Worm (Caenorhabditis elegans): ENCODE results near the gene znfx-1.

Gene znfx-1

DNA sequence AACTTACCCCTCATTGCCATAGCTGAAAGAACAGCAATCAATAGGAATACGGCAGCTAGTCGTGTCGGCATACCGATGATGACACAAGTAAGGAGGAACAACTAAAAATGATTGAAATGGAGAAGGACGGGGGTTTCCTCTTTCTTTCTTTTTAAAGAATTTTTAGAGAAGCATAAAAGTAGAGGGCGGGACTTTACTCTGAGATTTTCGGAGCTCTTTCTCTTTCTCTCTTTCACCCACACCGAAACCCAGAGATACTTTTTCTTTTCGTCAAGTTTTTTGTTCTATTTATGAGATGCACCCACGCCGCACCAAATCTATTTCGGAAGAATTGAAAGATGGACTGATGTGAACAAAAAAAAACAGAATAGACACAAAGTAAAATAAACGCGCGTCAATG lies 33.2 kb downstream of the znfx-1 start, which contains the start of gene T26C5.5:
T26C5.5 (minus strand) TSS at position 101 of the 400 bp plus-strand sequence.
- no peak for TF ChIP-seq lin-39 (tag; optimal IDR thresholded peaks at IDR 0.05)
- TF ChIP-seq sma-9 (GFP tag; optimal IDR thresholded peaks at IDR 0.05) = no peak
- TF ChIP-seq sma-9 (tag; optimal IDR thresholded peaks at IDR 0.05) = no peak

DNA sequence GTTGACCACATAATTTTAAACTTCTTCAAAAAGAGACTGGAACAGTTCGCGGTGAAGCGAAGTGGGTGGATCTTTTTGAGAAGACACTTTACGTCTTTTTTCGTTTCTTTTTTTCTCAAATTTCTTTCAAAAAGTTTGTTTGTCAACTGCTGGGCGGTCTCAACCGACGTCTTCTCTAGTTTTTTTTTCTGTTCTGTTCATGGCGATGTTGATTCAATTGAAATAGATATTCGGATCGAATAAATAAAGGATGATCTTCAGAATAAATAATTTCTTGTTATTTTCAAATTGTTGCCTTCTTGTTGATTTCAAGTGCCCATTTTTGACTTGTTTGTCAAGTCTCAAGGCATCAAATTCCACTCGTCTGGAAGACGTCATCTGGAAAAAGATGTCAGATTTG lies 37.0 kb downstream of the znfx-1 start, which contains the start of gene T26C5.4:
T26C5.4 (minus strand) TSS at position 101 of the 400 bp plus-strand sequence.
- TF ChIP-seq elt-1 (tag; optimal IDR thresholded peaks at IDR 0.05) (no peak), ceh-16 (tag; optimal IDR thresholded peaks at IDR 0.05) (no peak), mab-5 (tag; optimal IDR thresholded peaks at IDR 0.05) (no peak), sma-9 (GFP tag; optimal IDR thresholded peaks at IDR 0.05) (no peak), sma-9 (tag; optimal IDR thresholded peaks at IDR 0.05) (no peak)

DNA sequence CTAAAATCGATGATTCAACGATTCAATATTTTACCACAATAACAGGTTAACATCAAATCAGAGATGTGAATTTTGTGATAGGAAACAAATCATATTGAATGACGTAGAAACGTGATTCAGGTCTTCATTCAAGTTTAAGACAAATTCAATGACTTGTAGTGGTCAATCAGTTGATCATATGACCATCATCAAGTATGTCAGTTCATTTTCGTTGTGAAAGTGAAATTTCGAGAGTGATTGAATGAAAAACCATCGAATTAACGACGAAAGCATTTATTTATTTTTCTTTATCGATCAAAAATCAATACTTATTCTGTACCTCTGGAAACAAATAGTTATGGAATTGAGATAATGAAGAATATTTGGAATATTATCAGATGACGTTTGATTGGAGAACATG lies 38.1 kb downstream of the znfx-1 start:
- no peak for TF ChIP-seq sma-9 (GFP tag; optimal IDR thresholded peaks at IDR 0.05)
- no peak for TF ChIP-seq sma-9 (tag; optimal IDR thresholded peaks at IDR 0.05)
- TF ChIP-seq sem-4 (tag; optimal IDR thresholded peaks at IDR 0.05) = no peak
- TF ChIP-seq elt-1 (tag; optimal IDR thresholded peaks at IDR 0.05) = no peak
- TF ChIP-seq unc-62 (GFP tag; optimal IDR thresholded peaks at IDR 0.05) = no peak
- TF ChIP-seq mdl-1 (tag; optimal IDR thresholded peaks at IDR 0.05) = no peak
- peak; percentile 86 for TF ChIP-seq blmp-1 (tag; optimal IDR thresholded peaks at IDR 0.05; ENCODE audit: insufficient read depth)
- peak; percentile 65 for TF ChIP-seq nhr-25 (tag; optimal IDR thresholded peaks at IDR 0.05)
- no peak for TF ChIP-seq unc-55 (GFP tag; optimal IDR thresholded peaks at IDR 0.05)
- TF ChIP-seq mab-5 (tag; optimal IDR thresholded peaks at IDR 0.05) = no peak
- no peak for TF ChIP-seq ZK546.5 (tag; optimal IDR thresholded peaks at IDR 0.05)
- TF ChIP-seq snpc-4 (tag; optimal IDR thresholded peaks at IDR 0.05) = no peak
- no peak for TF ChIP-seq elt-3 (tag; optimal IDR thresholded peaks at IDR 0.05)
- no peak for TF ChIP-seq F13H6.1 (tag; optimal IDR thresholded peaks at IDR 0.05)
- no peak for TF ChIP-seq ztf-1 (GFP tag; conservative IDR thresholded peaks at IDR 0.05)

DNA sequence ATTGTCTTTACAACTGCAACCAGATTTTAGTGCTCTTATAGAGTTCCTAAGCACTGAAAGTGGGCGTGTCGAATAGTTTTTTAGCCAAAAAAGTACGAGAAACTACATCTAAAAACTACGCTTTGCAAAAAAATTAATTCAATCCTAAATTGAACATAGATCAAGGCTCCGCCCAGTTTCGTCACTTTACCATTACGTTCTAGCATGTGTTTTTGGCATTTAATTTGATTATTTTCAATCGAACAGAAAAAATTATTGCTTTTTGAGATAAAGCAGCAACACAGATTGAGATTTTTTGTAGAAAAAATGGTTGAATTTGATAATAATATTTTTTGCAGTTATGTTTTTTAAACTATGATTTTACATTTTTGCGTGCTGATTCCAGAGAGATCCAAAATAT lies 40.7 kb downstream of the znfx-1 start, which contains the start of gene nlp-82:
nlp-82 (minus strand) TSS at position 101 of the 400 bp plus-strand sequence.
- TF ChIP-seq unc-62 (GFP tag; optimal IDR thresholded peaks at IDR 0.05) (no peak), nhr-10 (tag; optimal IDR thresholded peaks at IDR 0.05) (no peak), skn-1 (tag; optimal IDR thresholded peaks at IDR 0.05) (no peak), snpc-4 (tag; optimal IDR thresholded peaks at IDR 0.05) (no peak), lsy-2 (tag; optimal IDR thresholded peaks at IDR 0.05) (no peak), zag-1 (tag; optimal IDR thresholded peaks at IDR 0.05) (no peak), alr-1 (tag; optimal IDR thresholded peaks at IDR 0.05) (no peak), sem-4 (tag; optimal IDR thresholded peaks at IDR 0.05) (no peak), lin-13 (GFP tag; optimal IDR thresholded peaks at IDR 0.05) (no peak), nhr-77 (tag; optimal IDR thresholded peaks at IDR 0.05) (no peak), nhr-12 (tag; optimal IDR thresholded peaks at IDR 0.05) (no peak), sma-3 (GFP tag; optimal IDR thresholded peaks at IDR 0.05) (no peak), nhr-129 (tag; optimal IDR thresholded peaks at IDR 0.05) (no peak), nhr-237 (tag; optimal IDR thresholded peaks at IDR 0.05) (no peak), F13H6.1 (tag; optimal IDR thresholded peaks at IDR 0.05) (no peak)

ce11 chrII:9258034-9258556 lies 44.6 kb downstream of the znfx-1 start:
- TF ChIP-seq ztf-11 (tag; optimal IDR thresholded peaks at IDR 0.05) (no peak), nhr-77 (tag; optimal IDR thresholded peaks at IDR 0.05) (no peak), R02D3.7 (tag; optimal IDR thresholded peaks at IDR 0.05) (no peak), sem-4 (tag; optimal IDR thresholded peaks at IDR 0.05) (no peak)

- TF ChIP-seq ceh-82 (tag; optimal IDR thresholded peaks at IDR 0.05) (no peak), nhr-77 (tag; optimal IDR thresholded peaks at IDR 0.05) (no peak), R02D3.7 (tag; optimal IDR thresholded peaks at IDR 0.05) (no peak), ZK546.5 (tag; optimal IDR thresholded peaks at IDR 0.05) (no peak), ama-1 (optimal IDR thresholded peaks at IDR 0.05) (no peak), nhr-23 (tag; optimal IDR thresholded peaks at IDR 0.05) (no peak), lsy-2 (tag; optimal IDR thresholded peaks at IDR 0.05) (no peak), unc-39 (tag; optimal IDR thresholded peaks at IDR 0.05) (no peak), elt-3 (tag; optimal IDR thresholded peaks at IDR 0.05) (no peak), nhr-25 (tag; optimal IDR thresholded peaks at IDR 0.05) (no peak), egl-27 (tag; optimal IDR thresholded peaks at IDR 0.05) (no peak), mdl-1 (tag; optimal IDR thresholded peaks at IDR 0.05) (no peak), elt-1 (tag; optimal IDR thresholded peaks at IDR 0.05) (no peak), skn-1 (tag; optimal IDR thresholded peaks at IDR 0.05) (no peak)
These were observed 45.1 kb downstream of the znfx-1 start for ce11 chrII:9258566-9258965.
